Fruit fly (Drosophila melanogaster) whole organism, embryonic: Measurements from ENCODE around the gene Ucp4A.

ENCODE experiments used
- Blimp-1 ChIP-seq: fragments of 200-800 bp; sonication (Bioruptor generic); optimal IDR thresholded peaks from 3 replicates; lab custom pipeline; 2018; ENCODE audit warnings: missing biosample characterization, missing genetic modification characterization, mild to moderate bottlenecking, moderate library complexity, missing genetic modification reagents
- CG10979 ChIP-seq: fragments of 200-800 bp; sonication (Bioruptor generic); optimal IDR thresholded peaks from 2 replicates; lab custom pipeline; 2018; ENCODE audit warnings: missing biosample characterization, mild to moderate bottlenecking, missing genetic modification characterization, moderate library complexity
- CG11247 ChIP-seq: fragments of 200-800 bp; sonication (Bioruptor generic); IDR thresholded peaks from 2 replicates; pipeline ENCODE4 v1.3.6; 2022; ENCODE audit warnings: missing biosample characterization, missing genetic modification characterization
- CG11696 ChIP-seq: fragments of 200-800 bp; sonication (Bioruptor generic); IDR thresholded peaks from 2 replicates; pipeline ENCODE4 v1.3.6; 2022; ENCODE audit warnings: missing biosample characterization, missing genetic modification characterization
- CG13775 ChIP-seq: fragments of 200-800 bp; sonication (Bioruptor generic); optimal IDR thresholded peaks from 3 replicates; lab custom pipeline; 2017; ENCODE audit warnings: missing biosample characterization, mild to moderate bottlenecking, missing genetic modification characterization
- CG1647 ChIP-seq: fragments of 200-800 bp; sonication (Bioruptor generic); optimal IDR thresholded peaks from 3 replicates; lab custom pipeline; 2016; ENCODE audit warnings: missing biosample characterization, missing genetic modification characterization
- CG17186 ChIP-seq: fragments of 200-800 bp; sonication (Bioruptor generic); optimal IDR thresholded peaks from 3 replicates; lab custom pipeline; 2017; ENCODE audit warnings: missing biosample characterization, missing genetic modification reagents, missing genetic modification characterization
- CG1792 ChIP-seq: fragments of 200-800 bp; sonication (Bioruptor generic); optimal IDR thresholded peaks from 2 replicates; lab custom pipeline; 2016; ENCODE audit warnings: missing biosample characterization, missing genetic modification characterization
- CG18476 ChIP-seq: fragments of 200-800 bp; sonication (Bioruptor generic); optimal IDR thresholded peaks from 2 replicates; lab custom pipeline; 2016; ENCODE audit warnings: missing biosample characterization, mild to moderate bottlenecking, missing genetic modification characterization
- CG32532 ChIP-seq: fragments of 200-800 bp; sonication (Bioruptor generic); IDR thresholded peaks from 2 replicates; pipeline ENCODE4 v1.3.6; 2022; ENCODE audit warnings: missing biosample characterization, missing genetic modification characterization
- CG3407 ChIP-seq: fragments of 200-800 bp; sonication (Bioruptor generic); optimal IDR thresholded peaks from 2 replicates; lab custom pipeline; 2018; ENCODE audit warnings: missing biosample characterization, mild to moderate bottlenecking, missing genetic modification characterization
- CG4820 ChIP-seq: fragments of 200-800 bp; sonication (Bioruptor generic); optimal IDR thresholded peaks from 3 replicates; lab custom pipeline; 2016; ENCODE audit warnings: missing biosample characterization, missing genetic modification characterization
- CG5245 ChIP-seq: fragments of 200-800 bp; sonication (Bioruptor generic); optimal IDR thresholded peaks from 3 replicates; lab custom pipeline; 2016; ENCODE audit warnings: missing biosample characterization, missing genetic modification characterization
- CG7271 ChIP-seq: fragments of 200-800 bp; sonication (Bioruptor generic); optimal IDR thresholded peaks from 2 replicates; lab custom pipeline; 2018; ENCODE audit warnings: missing biosample characterization, mild to moderate bottlenecking, missing genetic modification characterization, moderate library complexity
- Chrac-16 ChIP-seq: fragments of 200-800 bp; sonication (Bioruptor generic); optimal IDR thresholded peaks from 3 replicates; lab custom pipeline; 2016; ENCODE audit warnings: missing biosample characterization, missing genetic modification characterization
- Deaf1 ChIP-seq: fragments of 200-800 bp; optimal IDR thresholded peaks from 3 replicates; lab custom pipeline; 2019; ENCODE audit warnings: missing biosample characterization, mild to moderate bottlenecking, missing genetic modification characterization, moderate library complexity
- Drgx ChIP-seq: fragments of 200-800 bp; sonication (Bioruptor generic); IDR thresholded peaks from 2 replicates; pipeline ENCODE4 v1.3.6; 2022; ENCODE audit warnings: missing biosample characterization, missing genetic modification characterization
- Fer2 ChIP-seq: fragments of 200-800 bp; sonication (Bioruptor generic); optimal IDR thresholded peaks from 2 replicates; lab custom pipeline; 2018; ENCODE audit warnings: missing biosample characterization, mild to moderate bottlenecking, missing genetic modification characterization, moderate library complexity
- HLH3B ChIP-seq: fragments of 200-800 bp; sonication (Bioruptor generic); IDR thresholded peaks from 2 replicates; pipeline ENCODE4 v1.3.6; 2022; ENCODE audit warnings: missing biosample characterization, missing genetic modification characterization
- HLH54F ChIP-seq: fragments of 200-800 bp; sonication (Bioruptor generic); optimal IDR thresholded peaks from 3 replicates; lab custom pipeline; 2016; ENCODE audit warnings: missing biosample characterization, missing genetic modification characterization
- Hand ChIP-seq: fragments of 200-800 bp; sonication (Bioruptor generic); optimal IDR thresholded peaks from 2 replicates; lab custom pipeline; 2017; ENCODE audit warnings: mild to moderate bottlenecking, missing biosample characterization, missing genetic modification reagents, missing genetic modification characterization
- Hmr ChIP-seq: fragments of 200-800 bp; sonication (Bioruptor generic); optimal IDR thresholded peaks from 3 replicates; lab custom pipeline; 2017; ENCODE audit warnings: mild to moderate bottlenecking, missing biosample characterization, missing genetic modification reagents, missing genetic modification characterization
- Hr3 ChIP-seq: fragments of 200-800 bp; sonication (Bioruptor generic); optimal IDR thresholded peaks from 3 replicates; lab custom pipeline; 2016; ENCODE audit warnings: missing biosample characterization, missing genetic modification characterization
- Hr39 ChIP-seq: fragments of >200 bp; optimal IDR thresholded peaks from 2 replicates; lab custom pipeline; 2017
- Hr51 ChIP-seq, 2 experiments: fragments of 200-800 bp; sonication (Bioruptor generic); optimal IDR thresholded peaks; 2 replicates in 1 of 2; 3 replicates in 1 of 2; lab custom pipeline; 2016 to 2018; ENCODE audit warnings: missing biosample characterization in 2 of 2, missing genetic modification characterization in 2 of 2, mild to moderate bottlenecking in 1 of 2, moderate library complexity in 1 of 2
- PHDP ChIP-seq: fragments of 200-800 bp; sonication (Bioruptor generic); optimal IDR thresholded peaks from 3 replicates; lab custom pipeline; 2018; ENCODE audit warnings: missing biosample characterization, mild to moderate bottlenecking, missing genetic modification characterization, moderate library complexity
- Ravus ChIP-seq: fragments of 200-800 bp; sonication (Bioruptor generic); IDR thresholded peaks from 2 replicates; pipeline ENCODE4 v1.3.6; 2022; ENCODE audit warnings: missing biosample characterization, missing genetic modification characterization
- Sox100B ChIP-seq: fragments of 200-800 bp; sonication (Bioruptor generic); optimal IDR thresholded peaks from 3 replicates; lab custom pipeline; 2018; ENCODE audit warnings: missing biosample characterization, mild to moderate bottlenecking, missing genetic modification characterization
- Trl ChIP-seq, 3 experiments: fragments of >200 bp in 2 of 3; fragments of 200-800 bp in 1 of 3; sonication (Bioruptor generic) in 1 of 3; optimal IDR thresholded peaks; 2 replicates in 1 of 3; 3 replicates in 2 of 3; lab custom pipeline; 2016 to 2017; ENCODE audit warnings: missing biosample characterization in 1 of 3, missing genetic modification characterization in 1 of 3
- abd-A ChIP-seq: fragments of 200-800 bp; sonication (Bioruptor generic); optimal IDR thresholded peaks from 3 replicates; lab custom pipeline; 2019; ENCODE audit warnings: missing biosample characterization, mild to moderate bottlenecking, missing genetic modification characterization, moderate library complexity
- cato ChIP-seq: fragments of 200-800 bp; sonication (Bioruptor generic); optimal IDR thresholded peaks from 2 replicates; lab custom pipeline; 2016; ENCODE audit warnings: missing biosample characterization, missing genetic modification characterization, borderline replicate concordance
- chinmo ChIP-seq: fragments of 200-800 bp; sonication (Bioruptor generic); IDR thresholded peaks from 4 replicates; pipeline ENCODE4 v1.3.6; 2022; ENCODE audit warnings: missing biosample characterization, missing genetic modification characterization; ENCODE audit not compliant: partially characterized antibody
- corto ChIP-seq: fragments of 200-800 bp; sonication (Bioruptor generic); optimal IDR thresholded peaks from 2 replicates; lab custom pipeline; 2016; ENCODE audit warnings: missing biosample characterization, mild to moderate bottlenecking, missing genetic modification characterization, moderate library complexity
- exex ChIP-seq: fragments of 200-800 bp; sonication (Bioruptor generic); optimal IDR thresholded peaks from 4 replicates; lab custom pipeline; 2018; ENCODE audit warnings: missing biosample characterization, mild to moderate bottlenecking, missing genetic modification characterization, moderate library complexity
- gcm ChIP-seq: fragments of 200-800 bp; sonication (Bioruptor generic); optimal IDR thresholded peaks from 2 replicates; lab custom pipeline; 2019; ENCODE audit warnings: missing biosample characterization, mild to moderate bottlenecking, missing genetic modification characterization, moderate library complexity
- kah ChIP-seq: fragments of 200-800 bp; sonication (Bioruptor generic); optimal IDR thresholded peaks from 2 replicates; lab custom pipeline; 2018; ENCODE audit warnings: missing biosample characterization, mild to moderate bottlenecking, missing genetic modification characterization
- klu ChIP-seq: fragments of 200-800 bp; sonication (Bioruptor generic); IDR thresholded peaks from 2 replicates; pipeline ENCODE4 v1.3.6; 2022; ENCODE audit warnings: missing biosample characterization, missing genetic modification characterization
- lab ChIP-seq: fragments of 200-800 bp; sonication (Bioruptor generic); optimal IDR thresholded peaks from 3 replicates; lab custom pipeline; 2017; ENCODE audit warnings: missing biosample characterization, missing genetic modification characterization, mild to moderate bottlenecking, moderate library complexity, missing genetic modification reagents
- lbe ChIP-seq: fragments of 200-800 bp; sonication (Bioruptor generic); optimal IDR thresholded peaks from 2 replicates; lab custom pipeline; 2016; ENCODE audit warnings: missing biosample characterization, mild to moderate bottlenecking, missing genetic modification characterization
- mam ChIP-seq: fragments of 200-800 bp; sonication (Bioruptor generic); optimal IDR thresholded peaks from 3 replicates; lab custom pipeline; 2016; ENCODE audit warnings: missing biosample characterization, missing genetic modification characterization
- oc ChIP-seq: fragments of 200-800 bp; sonication (Bioruptor generic); optimal IDR thresholded peaks from 2 replicates; lab custom pipeline; 2018; ENCODE audit warnings: missing biosample characterization, mild to moderate bottlenecking, missing genetic modification characterization, moderate library complexity
- pb ChIP-seq: fragments of 200-800 bp; sonication (Bioruptor generic); optimal IDR thresholded peaks from 3 replicates; lab custom pipeline; 2016; ENCODE audit warnings: missing biosample characterization, missing genetic modification characterization
- phol ChIP-seq: fragments of 200-800 bp; sonication (Bioruptor generic); optimal IDR thresholded peaks from 3 replicates; lab custom pipeline; 2018; ENCODE audit warnings: missing biosample characterization, mild to moderate bottlenecking, missing genetic modification characterization, moderate library complexity
- rib ChIP-seq: fragments of 200-800 bp; sonication (Bioruptor generic); IDR thresholded peaks from 2 replicates; pipeline ENCODE4 v1.3.6; 2022; ENCODE audit warnings: missing biosample characterization, missing genetic modification characterization
- sob ChIP-seq: fragments of 200-800 bp; sonication (Bioruptor generic); IDR thresholded peaks from 2 replicates; pipeline ENCODE4 v1.3.6; 2022; ENCODE audit warnings: missing biosample characterization, missing genetic modification characterization
- stwl ChIP-seq: fragments of 200-800 bp; sonication (Bioruptor generic); optimal IDR thresholded peaks from 3 replicates; lab custom pipeline; 2018; ENCODE audit warnings: missing biosample characterization, mild to moderate bottlenecking, missing genetic modification characterization, moderate library complexity
- sug ChIP-seq: fragments of 200-800 bp; optimal IDR thresholded peaks from 2 replicates; lab custom pipeline; 2019; ENCODE audit warnings: missing biosample characterization, mild to moderate bottlenecking, missing genetic modification characterization, moderate library complexity
- vfl ChIP-seq: fragments of 200-800 bp; sonication (Bioruptor generic); optimal IDR thresholded peaks from 2 replicates; lab custom pipeline; 2016; ENCODE audit warnings: missing biosample characterization, missing genetic modification characterization
- wdn ChIP-seq: fragments of 200-800 bp; sonication (Bioruptor generic); IDR thresholded peaks from 2 replicates; pipeline ENCODE4 v1.3.6; 2022; ENCODE audit warnings: missing biosample characterization, missing genetic modification characterization
- yki ChIP-seq: fragments of >200 bp; optimal IDR thresholded peaks from 3 replicates; lab custom pipeline; 2018
- zen2 ChIP-seq: fragments of 200-800 bp; sonication (Bioruptor generic); IDR thresholded peaks from 3 replicates; pipeline ENCODE4 v1.3.6; 2022; ENCODE audit warnings: missing biosample characterization, missing genetic modification characterization; ENCODE audit not compliant: partially characterized antibody

The Ucp4A gene

DNA sequence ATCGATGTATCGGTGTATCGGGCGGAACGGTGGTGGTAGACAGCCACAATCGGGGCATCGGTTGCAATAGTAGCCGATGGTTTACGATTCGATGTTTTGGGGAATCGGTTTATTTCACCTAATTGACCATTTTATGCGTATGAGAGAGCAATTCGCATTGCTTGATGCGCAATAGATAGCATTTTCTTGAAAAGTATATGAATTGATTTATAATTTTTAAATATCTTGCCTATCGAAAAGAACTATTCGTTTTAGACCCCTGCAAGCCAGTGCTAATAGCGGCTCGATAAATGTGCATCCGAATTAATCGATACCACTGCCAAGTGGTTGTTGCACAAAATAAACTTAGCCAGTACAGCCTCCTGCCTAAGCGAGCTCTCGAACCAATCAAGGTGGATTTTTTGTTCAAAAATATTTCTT is 42.5 kb downstream of the Ucp4A start, which contains the start of gene mnb (continued):
- TF ChIP-seq Trl (optimal IDR thresholded peaks at IDR 0.05; lab: Kevin White, UChicago) (no peak), Trl (GFP tag; optimal IDR thresholded peaks at IDR 0.05; lab: Kevin White, UChicago) (no peak), CG32532 (peak; percentile 33; the same call in 1 of the 2 replicates), chinmo (GFP tag; lab: Robert Waterston, UW) (peak; percentile 94; the same call in 3 of the 4 replicates), vfl (no peak), CG1792 (GFP tag; lab: Kevin White, UChicago) (no peak), Hand (GFP tag; lab: Kevin White, UChicago) (no peak), abd-A (tag; lab: Kevin White, UChicago) (no peak), stwl (tag; lab: Kevin White, UChicago) (peak; percentile 37), Blimp-1 (GFP tag; lab: Kevin White, UChicago) (no peak), lab (GFP tag; lab: Kevin White, UChicago) (peak; percentile 46), mam (GFP tag; lab: Kevin White, UChicago) (peak; percentile 48), pb (GFP tag; lab: Kevin White, UChicago) (no peak), cato (GFP tag; lab: Kevin White, UChicago) (no peak), CG17186 (GFP tag; lab: Kevin White, UChicago) (peak; percentile 62), CG7271 (tag; lab: Kevin White, UChicago) (no peak), Deaf1 (tag; lab: Kevin White, UChicago) (no peak), Sox100B (GFP tag; lab: Kevin White, UChicago) (no peak), CG11696 (GFP tag; lab: Robert Waterston, UW) (no peak), Ravus (GFP tag; lab: Robert Waterston, UW) (no peak), kah (GFP tag; lab: Kevin White, UChicago) (no peak), Chrac-16 (GFP tag; lab: Kevin White, UChicago) (no peak), Drgx (GFP tag; lab: Robert Waterston, UW) (no peak), gcm (GFP tag; lab: Kevin White, UChicago) (no peak), Hr39 (no peak), CG11247 (GFP tag; lab: Robert Waterston, UW) (no peak), CG18476 (GFP tag; lab: Kevin White, UChicago) (no peak), CG5245 (GFP tag; lab: Kevin White, UChicago) (no peak), PHDP (no peak), Fer2 (tag; lab: Kevin White, UChicago) (no peak), yki (no peak), Hmr (GFP tag; lab: Kevin White, UChicago) (peak; percentile 56), sob (GFP tag; lab: Robert Waterston, UW) (0 out of 2 replicates have a peak, but pooled peaks have one; percentile 30), CG3407 (GFP tag; lab: Kevin White, UChicago) (no peak), wdn (GFP tag; lab: Robert Waterston, UW) (no peak), phol (tag; lab: Kevin White, UChicago) (peak; percentile 41), HLH54F (GFP tag; lab: Kevin White, UChicago) (peak; percentile 8), CG1647 (GFP tag; lab: Kevin White, UChicago) (peak; percentile 9), CG13775 (no peak), CG4820 (no peak), rib (GFP tag; lab: Robert Waterston, UW) (no peak), exex (no peak), klu (GFP tag; lab: Robert Waterston, UW) (no peak), CG10979 (no peak), sug (tag; lab: Kevin White, UChicago) (peak; percentile 41), HLH3B (no peak), corto (no peak), oc (no peak), lbe (GFP tag; lab: Kevin White, UChicago) (peak; percentile 13), Hr3 (peak; percentile 30), zen2 (GFP tag; lab: Robert Waterston, UW) (peak; percentile 97), Hr51 (GFP tag; optimal IDR thresholded peaks at IDR 0.05; lab: Kevin White, UChicago) (no peak)
